Worm (Caenorhabditis elegans) whole organism, L2 larva: ENCODE data around the gene str-102.

Experiments used
- Y55F3AM.14 ChIP-seq: fragments of 200-800 bp; sonication (Bioruptor generic); optimal IDR thresholded peaks from 2 replicates; lab custom pipeline; 2018; ENCODE audit warnings: mild to moderate bottlenecking, missing genetic modification characterization, missing compliant biosample characterization
- blmp-1 ChIP-seq: sonication (generic microtip); optimal IDR thresholded peaks from 2 replicates; lab custom pipeline; 2017; ENCODE audit warnings: missing genetic modification characterization, mild to moderate bottlenecking, missing compliant biosample characterization, antibody characterized with exemption, moderate library complexity; ENCODE audit not compliant: insufficient read depth
- ceh-82 ChIP-seq: fragments of 150-350 bp; optimal IDR thresholded peaks from 2 replicates; lab custom pipeline; 2014; ENCODE audit warnings: missing biosample characterization, missing genetic modification characterization
- lin-13 ChIP-seq: fragments of 150-350 bp; optimal IDR thresholded peaks from 2 replicates; lab custom pipeline; 2014; ENCODE audit warnings: missing biosample characterization, missing genetic modification reagents, missing genetic modification characterization
- lin-39 ChIP-seq: fragments of 150-350 bp; optimal IDR thresholded peaks from 2 replicates; lab custom pipeline; 2014; ENCODE audit warnings: missing biosample characterization, missing genetic modification reagents, missing genetic modification characterization
- lsy-2 ChIP-seq, 2 experiments: fragments of 150-350 bp in 1 of 2; sonication (generic microtip) in 1 of 2; optimal IDR thresholded peaks; 2 replicates each; lab custom pipeline; 2014 to 2017; ENCODE audit warnings: missing biosample characterization in 2 of 2, missing genetic modification characterization in 2 of 2
- nhr-23 ChIP-seq: fragments of 150-350 bp; optimal IDR thresholded peaks from 2 replicates; lab custom pipeline; 2014; ENCODE audit warnings: missing biosample characterization, missing genetic modification reagents, missing genetic modification characterization
- peb-1 ChIP-seq: fragments of 150-350 bp; optimal IDR thresholded peaks from 2 replicates; lab custom pipeline; 2014; ENCODE audit warnings: missing biosample characterization, missing genetic modification characterization
- unc-62 ChIP-seq: fragments of 150-350 bp; optimal IDR thresholded peaks from 2 replicates; lab custom pipeline; 2014; ENCODE audit warnings: missing biosample characterization, missing genetic modification reagents, missing genetic modification characterization

DNA sequence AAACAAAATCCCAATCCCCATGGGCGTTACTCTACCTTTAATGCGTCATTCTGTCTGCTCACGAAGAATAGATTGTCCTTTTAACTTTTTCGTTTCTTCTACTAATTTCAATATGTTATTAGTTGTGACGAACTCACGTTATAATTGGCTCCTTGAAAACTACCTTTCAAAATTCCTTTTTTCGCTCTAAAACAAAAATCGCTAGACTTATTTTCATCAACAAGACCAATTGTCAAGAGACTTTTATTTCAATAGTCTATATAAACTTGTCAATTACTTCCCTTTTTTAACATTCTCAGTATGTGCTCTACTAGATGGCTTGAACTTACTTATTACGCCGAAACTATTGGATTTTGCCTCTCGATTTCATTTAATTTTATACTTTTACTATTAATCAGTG is at the start of gene str-102:
- no peak for TF ChIP-seq unc-62 (GFP tag; lab: Kevin White, UChicago)
- TF ChIP-seq lin-39 (tag; lab: Kevin White, UChicago), result no peak
- TF ChIP-seq ceh-82 (tag; lab: Kevin White, UChicago), result no peak
- no peak for TF ChIP-seq peb-1
- no peak for TF ChIP-seq nhr-23
- TF ChIP-seq lin-13, result no peak
- TF ChIP-seq blmp-1, result no peak
- TF ChIP-seq lsy-2 (tag; optimal IDR thresholded peaks at IDR 0.05; lab: Kevin White, UChicago), result no peak
- no peak for TF ChIP-seq Y55F3AM.14 (GFP tag; lab: Kevin White, UChicago)
